Worm (Caenorhabditis elegans): ENCODE measurements around the gene spp-24.

The spp-24 gene

ce11 chrII:41914-42313 is 2.6 kb upstream of the spp-24 start, which contains the start of gene F23F1.10:
Gene F23F1.10 (minus strand): TSS chrII:41982.
- TF ChIP-seq snpc-4 (tag; optimal IDR thresholded peaks at IDR 0.05), result no peak
- TF ChIP-seq elt-2 (tag; optimal IDR thresholded peaks at IDR 0.05), result no peak
- TF ChIP-seq skn-1 (tag; optimal IDR thresholded peaks at IDR 0.05), result no peak
- TF ChIP-seq nfya-1 (tag; optimal IDR thresholded peaks at IDR 0.05; ENCODE audit: insufficient read depth), result no peak
- TF ChIP-seq unc-39 (tag; optimal IDR thresholded peaks at IDR 0.05), result no peak
- TF ChIP-seq ama-1 (optimal IDR thresholded peaks at IDR 0.05), result no peak
- TF ChIP-seq zag-1 (tag; optimal IDR thresholded peaks at IDR 0.05), result no peak
- TF ChIP-seq ztf-4 (tag; optimal IDR thresholded peaks at IDR 0.05), result no peak

- TF ChIP-seq nhr-76 (tag; optimal IDR thresholded peaks at IDR 0.05), result no peak
- TF ChIP-seq fkh-10 (GFP tag; optimal IDR thresholded peaks at IDR 0.05), result no peak
- TF ChIP-seq ceh-16 (tag; optimal IDR thresholded peaks at IDR 0.05), result no peak
- no peak for TF ChIP-seq daf-12 (tag; optimal IDR thresholded peaks at IDR 0.05)
- TF ChIP-seq lin-15B (tag; optimal IDR thresholded peaks at IDR 0.05), result no peak
- no peak for TF ChIP-seq elt-2 (tag; optimal IDR thresholded peaks at IDR 0.05)
- no peak for TF ChIP-seq elt-3 (tag; optimal IDR thresholded peaks at IDR 0.05)
- TF ChIP-seq nhr-77 (tag; optimal IDR thresholded peaks at IDR 0.05), result no peak
- no peak for TF ChIP-seq pha-4 (tag; optimal IDR thresholded peaks at IDR 0.05)
- TF ChIP-seq pqm-1 (tag; optimal IDR thresholded peaks at IDR 0.05), result no peak
Measured at ce11 chrII:37213-37612, 2.1 kb downstream of the spp-24 start, which contains the start of gene F23F1.6. Gene F23F1.6 (minus strand): TSS chrII:37313.

ce11 chrII:33904-34303 is 5.4 kb downstream of the spp-24 start, which contains the start of gene F23F1.2:
Gene F23F1.2 (plus strand): TSS chrII:34204.
- TF ChIP-seq nhr-67 (tag; optimal IDR thresholded peaks at IDR 0.05) (no peak), lin-15B (tag; optimal IDR thresholded peaks at IDR 0.05) (no peak), nhr-43 (tag; optimal IDR thresholded peaks at IDR 0.05; ENCODE audit: poor library complexity, severe bottlenecking) (no peak), nhr-11 (tag; optimal IDR thresholded peaks at IDR 0.05) (no peak), elt-3 (tag; optimal IDR thresholded peaks at IDR 0.05) (no peak), ztf-4 (tag; optimal IDR thresholded peaks at IDR 0.05) (no peak), mdl-1 (tag; optimal IDR thresholded peaks at IDR 0.05) (no peak), ama-1 (optimal IDR thresholded peaks at IDR 0.05) (no peak), egl-27 (tag; optimal IDR thresholded peaks at IDR 0.05) (no peak), ZK546.5 (tag; optimal IDR thresholded peaks at IDR 0.05) (no peak), nhr-77 (tag; optimal IDR thresholded peaks at IDR 0.05) (no peak), nhr-28 (tag; optimal IDR thresholded peaks at IDR 0.05) (no peak)

ce11 chrII:31521-31920 is 7.8 kb downstream of the spp-24 start, which contains the start of the genes F23F1.5 and fbxc-54:
Gene F23F1.5 (minus strand): TSS chrII:31584.
Gene fbxc-54 (plus strand): TSS chrII:31719.
- TF ChIP-seq lin-15B (tag; optimal IDR thresholded peaks at IDR 0.05) (peak; percentile 38), ztf-11 (tag; optimal IDR thresholded peaks at IDR 0.05) (no peak), mml-1 (tag; optimal IDR thresholded peaks at IDR 0.05) (no peak), ceh-28 (tag; optimal IDR thresholded peaks at IDR 0.05) (peak; percentile 44), aly-2 (tag; optimal IDR thresholded peaks at IDR 0.05) (no peak), R02D3.7 (tag; optimal IDR thresholded peaks at IDR 0.05) (peak; percentile 58), ceh-16 (tag; optimal IDR thresholded peaks at IDR 0.05) (no peak), nfya-1 (tag; optimal IDR thresholded peaks at IDR 0.05; ENCODE audit: insufficient read depth) (peak; percentile 41), lin-39 (tag; optimal IDR thresholded peaks at IDR 0.05) (peak; percentile 2)

ce11 chrII:29578-29977 is 9.8 kb downstream of the spp-24 start:
- peak; percentile 45 for TF ChIP-seq nhr-25 (tag; optimal IDR thresholded peaks at IDR 0.05)
- TF ChIP-seq mdl-1 (tag; optimal IDR thresholded peaks at IDR 0.05), result no peak
- no peak for TF ChIP-seq ceh-9 (tag; optimal IDR thresholded peaks at IDR 0.05)

ce11 chrII:28283-28682 is 11.1 kb downstream of the spp-24 start, which contains the start of gene F23F1.4:
Gene F23F1.4 (minus strand): TSS chrII:28423.
- TF ChIP-seq nhr-25 (tag; optimal IDR thresholded peaks at IDR 0.05), result peak; percentile 62
- TF ChIP-seq pha-4 (tag; optimal IDR thresholded peaks at IDR 0.05), result no peak

Measured in whole organism, L3 larva.